Worm (Caenorhabditis elegans) whole organism, L4 larva: Measurements from ENCODE around the gene C18E9.7.
A peak's percentile ranks its signal among the peaks of the same experiment; 100 is the strongest.

ENCODE experiments used
- F37D6.2 ChIP-seq: sonication (generic microtip); optimal IDR thresholded peaks from 2 replicates; lab custom pipeline; 2016; ENCODE audit warnings: mild to moderate bottlenecking, missing genetic modification characterization, missing compliant biosample characterization
- F49E8.2 ChIP-seq: sonication (generic microtip); optimal IDR thresholded peaks from 2 replicates; lab custom pipeline; 2016; ENCODE audit warnings: missing compliant biosample characterization, mild to moderate bottlenecking, missing genetic modification characterization, borderline replicate concordance
- Y5F2A.4 ChIP-seq: fragments of 200-800 bp; sonication (Bioruptor generic); optimal IDR thresholded peaks from 2 replicates; lab custom pipeline; 2018; ENCODE audit warnings: mild to moderate bottlenecking, missing genetic modification characterization, missing compliant biosample characterization
- aly-2 ChIP-seq: sonication (generic microtip); optimal IDR thresholded peaks from 2 replicates; lab custom pipeline; 2018; ENCODE audit warnings: missing biosample characterization, missing genetic modification characterization
- ama-1 ChIP-seq: fragments of 150-350 bp; optimal IDR thresholded peaks from 2 replicates; lab custom pipeline; 2014; ENCODE audit warnings: inconsistent platforms, mixed read lengths
- attf-4 ChIP-seq: sonication (generic microtip); optimal IDR thresholded peaks from 3 replicates; lab custom pipeline; 2017; ENCODE audit warnings: missing biosample characterization, missing genetic modification characterization
- ceh-28 ChIP-seq: fragments of 150-350 bp; optimal IDR thresholded peaks from 2 replicates; lab custom pipeline; 2014; ENCODE audit warnings: missing biosample characterization, missing genetic modification reagents, missing genetic modification characterization
- ceh-82 ChIP-seq: sonication (generic microtip); optimal IDR thresholded peaks from 2 replicates; lab custom pipeline; 2017; ENCODE audit warnings: missing biosample characterization, missing genetic modification characterization
- cey-2 ChIP-seq: sonication (generic microtip); optimal IDR thresholded peaks from 3 replicates; lab custom pipeline; 2017; ENCODE audit warnings: missing genetic modification characterization, mild to moderate bottlenecking, missing compliant biosample characterization, antibody characterized with exemption, borderline replicate concordance; ENCODE audit not compliant: insufficient read depth
- daf-16 ChIP-seq, 3 experiments: sonication (generic microtip); optimal IDR thresholded peaks; 2 replicates each; lab custom pipeline; 2016 to 2017; ENCODE audit warnings: missing genetic modification characterization in 3 of 3, missing genetic modification reagents in 3 of 3, mild to moderate bottlenecking in 2 of 3, missing compliant biosample characterization in 2 of 3, missing biosample characterization in 1 of 3, moderate library complexity in 1 of 3
- dmd-6 ChIP-seq: fragments of 200-800 bp; sonication (Bioruptor generic); IDR thresholded peaks from 2 replicates; pipeline ENCODE4 v1.3.6; 2022; ENCODE audit warnings: missing genetic modification reagents, missing genetic modification characterization, missing compliant biosample characterization
- dmd-8 ChIP-seq: fragments of 200-800 bp; sonication (Bioruptor generic); IDR thresholded peaks from 2 replicates; pipeline ENCODE4 v1.3.6; 2022; ENCODE audit warnings: missing genetic modification characterization, missing compliant biosample characterization
- dpl-1 ChIP-seq: fragments of 150-350 bp; optimal IDR thresholded peaks from 2 replicates; lab custom pipeline; 2014; ENCODE audit warnings: missing biosample characterization, missing genetic modification reagents, missing genetic modification characterization
- duxl-1 ChIP-seq: sonication (generic microtip); optimal IDR thresholded peaks from 2 replicates; lab custom pipeline; 2016; ENCODE audit warnings: mild to moderate bottlenecking, missing genetic modification characterization, moderate library complexity, missing compliant biosample characterization; ENCODE audit not compliant: poor library complexity
- dve-1 ChIP-seq: sonication (generic microtip); optimal IDR thresholded peaks from 2 replicates; lab custom pipeline; 2017; ENCODE audit warnings: antibody characterized with exemption, mild to moderate bottlenecking, missing genetic modification characterization, missing compliant biosample characterization; ENCODE audit not compliant: insufficient read depth
- egl-43 ChIP-seq: fragments of 200-800 bp; sonication (Bioruptor generic); IDR thresholded peaks from 2 replicates; pipeline ENCODE4 v1.3.6; 2022; ENCODE audit warnings: missing genetic modification reagents, missing genetic modification characterization, missing compliant biosample characterization
- fos-1 ChIP-seq: fragments of 150-350 bp; optimal IDR thresholded peaks from 2 replicates; lab custom pipeline; 2014; ENCODE audit warnings: missing biosample characterization, missing genetic modification characterization
- hlh-11 ChIP-seq: fragments of 200-800 bp; sonication (Bioruptor generic); optimal IDR thresholded peaks from 2 replicates; lab custom pipeline; 2018; ENCODE audit warnings: mild to moderate bottlenecking, missing genetic modification characterization, missing compliant biosample characterization
- hlh-30 ChIP-seq: sonication (generic microtip); optimal IDR thresholded peaks from 2 replicates; lab custom pipeline; 2017; ENCODE audit warnings: antibody characterized with exemption, mild to moderate bottlenecking, missing genetic modification characterization, missing compliant biosample characterization; ENCODE audit not compliant: insufficient read depth
- lin-13 ChIP-seq: fragments of 150-350 bp; optimal IDR thresholded peaks from 2 replicates; lab custom pipeline; 2014; ENCODE audit warnings: missing biosample characterization, missing genetic modification reagents, missing genetic modification characterization
- lin-39 ChIP-seq: fragments of 150-350 bp; optimal IDR thresholded peaks from 2 replicates; lab custom pipeline; 2014; ENCODE audit warnings: missing biosample characterization, missing genetic modification reagents, missing genetic modification characterization
- lir-3 ChIP-seq: sonication (generic microtip); optimal IDR thresholded peaks from 2 replicates; lab custom pipeline; 2016; ENCODE audit warnings: mild to moderate bottlenecking, missing genetic modification characterization, missing compliant biosample characterization
- lsy-2 ChIP-seq, 2 experiments: fragments of 150-350 bp in 1 of 2; sonication (generic microtip) in 1 of 2; optimal IDR thresholded peaks; 2 replicates each; lab custom pipeline; 2014 to 2017; ENCODE audit warnings: missing biosample characterization in 2 of 2, missing genetic modification characterization in 2 of 2
- madf-5 ChIP-seq, 2 experiments: fragments of 200-800 bp; sonication (Bioruptor generic); IDR thresholded peaks; 2 replicates each; pipeline ENCODE4 v1.3.6; 2022; ENCODE audit warnings: missing compliant biosample characterization in 2 of 2, missing genetic modification characterization in 2 of 2
- mdl-1 ChIP-seq, 2 experiments: fragments of 150-350 bp in 1 of 2; sonication (generic microtip) in 1 of 2; optimal IDR thresholded peaks; 2 replicates each; lab custom pipeline; 2014 to 2017; ENCODE audit warnings: missing biosample characterization in 2 of 2, missing genetic modification characterization in 2 of 2
- mdt-29 ChIP-seq: fragments of 200-800 bp; sonication (Bioruptor generic); IDR thresholded peaks from 2 replicates; pipeline ENCODE4 v1.3.6; 2022; ENCODE audit warnings: missing genetic modification reagents, missing genetic modification characterization, missing compliant biosample characterization
- mes-2 ChIP-seq: sonication (generic microtip); optimal IDR thresholded peaks from 2 replicates; lab custom pipeline; 2016; ENCODE audit warnings: missing genotype, mild to moderate bottlenecking, missing genetic modification characterization, missing compliant biosample characterization; ENCODE audit not compliant: poor library complexity, severe bottlenecking
- mxl-3 ChIP-seq: fragments of 200-800 bp; sonication (Bioruptor generic); optimal IDR thresholded peaks from 2 replicates; lab custom pipeline; 2018; ENCODE audit warnings: mild to moderate bottlenecking, missing genetic modification characterization, missing compliant biosample characterization
- nhr-11 ChIP-seq: fragments of 150-350 bp; optimal IDR thresholded peaks from 2 replicates; lab custom pipeline; 2014; ENCODE audit warnings: missing biosample characterization, missing genetic modification characterization
- nhr-28 ChIP-seq: fragments of 150-350 bp; optimal IDR thresholded peaks from 2 replicates; lab custom pipeline; 2014; ENCODE audit warnings: missing biosample characterization, missing genetic modification characterization
- nhr-42 ChIP-seq: fragments of 200-800 bp; sonication (Bioruptor generic); IDR thresholded peaks from 2 replicates; pipeline ENCODE4 v1.3.6; 2022; ENCODE audit warnings: missing genetic modification characterization, missing compliant biosample characterization
- nhr-6 ChIP-seq: fragments of 150-350 bp; optimal IDR thresholded peaks from 2 replicates; lab custom pipeline; 2014; ENCODE audit warnings: missing biosample characterization, missing genetic modification characterization
- pha-4 ChIP-seq, 2 experiments: fragments of 150-350 bp in 1 of 2; fragments of 200-800 bp in 1 of 2; sonication (Bioruptor generic) in 1 of 2; IDR thresholded peaks in 1 of 2; optimal IDR thresholded peaks in 1 of 2; 2 replicates each; pipeline versions ENCODE4 v1.3.6 to Lab custom; 2014 to 2022; ENCODE audit warnings: missing genetic modification characterization in 2 of 2, missing genetic modification reagents in 2 of 2, missing biosample characterization in 1 of 2, missing compliant biosample characterization in 1 of 2
- pqm-1 ChIP-seq: sonication (generic microtip); optimal IDR thresholded peaks from 2 replicates; lab custom pipeline; 2017; ENCODE audit warnings: missing biosample characterization, missing genetic modification characterization
- set-16 ChIP-seq: fragments of 200-800 bp; sonication (Bioruptor generic); IDR thresholded peaks from 2 replicates; pipeline ENCODE4 v1.3.6; 2022; ENCODE audit warnings: missing genetic modification reagents, missing genetic modification characterization, missing compliant biosample characterization
- spr-1 ChIP-seq: sonication (generic microtip); optimal IDR thresholded peaks from 2 replicates; lab custom pipeline; 2016; ENCODE audit warnings: mild to moderate bottlenecking, missing genetic modification characterization, missing compliant biosample characterization
- spr-3 ChIP-seq: fragments of 200-800 bp; sonication (Bioruptor generic); optimal IDR thresholded peaks from 2 replicates; lab custom pipeline; 2018; ENCODE audit warnings: mild to moderate bottlenecking, missing genetic modification characterization, missing compliant biosample characterization
- tra-1 ChIP-seq: fragments of 200-800 bp; sonication (Bioruptor generic); IDR thresholded peaks from 2 replicates; pipeline ENCODE4 v1.3.6; 2022; ENCODE audit warnings: missing genetic modification reagents, missing genetic modification characterization, missing compliant biosample characterization
- unc-130 ChIP-seq: sonication (generic microtip); optimal IDR thresholded peaks from 2 replicates; lab custom pipeline; 2016; ENCODE audit warnings: missing genetic modification reagents, missing genetic modification characterization, missing compliant biosample characterization
- zfp-2 ChIP-seq: sonication (generic microtip); optimal IDR thresholded peaks from 2 replicates; lab custom pipeline; 2016; ENCODE audit warnings: mild to moderate bottlenecking, missing genetic modification characterization, missing compliant biosample characterization
- zfp-3 ChIP-seq: fragments of 200-800 bp; sonication (Bioruptor generic); conservative IDR thresholded peaks from 2 replicates; pipeline ENCODE4 v1.3.6; 2022; ENCODE audit warnings: missing genetic modification reagents, missing genetic modification characterization, missing compliant biosample characterization
- zip-2 ChIP-seq: fragments of 150-350 bp; optimal IDR thresholded peaks from 2 replicates; lab custom pipeline; 2014; ENCODE audit warnings: missing biosample characterization, missing genetic modification characterization

C18E9.7 gene

ce11 chrII:8992780-8993179 lies 10.2 kb upstream of the C18E9.7 start, which contains the start of gene ooc-5:
Gene ooc-5 (plus strand): TSS chrII:8993160.
- TF ChIP-seq madf-5 (GFP tag; IDR thresholded peaks at IDR 0.05; lab: Robert Waterston, UW) = no peak
- TF ChIP-seq dmd-8 (GFP tag; lab: Robert Waterston, UW) = no peak
- peak; percentile 8 for TF ChIP-seq mes-2 (tag; lab: Kevin White, UChicago)
- TF ChIP-seq nhr-42 (GFP tag; lab: Robert Waterston, UW) = no peak
- TF ChIP-seq lsy-2 (tag; optimal IDR thresholded peaks at IDR 0.05; lab: Kevin White, UChicago) = peak in 1 of 2 experiments; percentile 96
- TF ChIP-seq, all 104 proteins: peak for 2

ce11 chrII:8991602-8992001 lies 9.0 kb upstream of the C18E9.7 start:
- TF ChIP-seq F37D6.2 (tag; lab: Kevin White, UChicago) = no peak
- TF ChIP-seq spr-1 (tag; lab: Kevin White, UChicago) = no peak
- TF ChIP-seq cey-2 (tag; lab: Kevin White, UChicago) = no peak
- peak; percentile 15 for TF ChIP-seq hlh-30
- no peak for TF ChIP-seq aly-2 (tag; lab: Kevin White, UChicago)
- TF ChIP-seq spr-3 = no peak
- TF ChIP-seq pha-4 (GFP tag; IDR thresholded peaks at IDR 0.05; lab: Robert Waterston, UW) = no peak
- no peak for TF ChIP-seq pha-4 (tag; optimal IDR thresholded peaks at IDR 0.05; lab: Kevin White, UChicago)
- no peak for TF ChIP-seq lin-13
- no peak for TF ChIP-seq daf-16 (GFP tag; optimal IDR thresholded peaks at IDR 0.05; lab: Kevin White, UChicago)
- TF ChIP-seq daf-16 (tag; optimal IDR thresholded peaks at IDR 0.05; lab: Kevin White, UChicago) = peak; percentile 54
- TF ChIP-seq egl-43 (GFP tag; lab: Robert Waterston, UW) = no peak
- peak in 1 of 2 experiments; percentile 18 for TF ChIP-seq mdl-1 (tag; optimal IDR thresholded peaks at IDR 0.05; lab: Kevin White, UChicago)
- peak; percentile 60 for TF ChIP-seq hlh-11 (tag; lab: Kevin White, UChicago)
- TF ChIP-seq mdt-29 (GFP tag; lab: Robert Waterston, UW) = no peak
- no peak for TF ChIP-seq set-16
- no peak for TF ChIP-seq ceh-82 (tag; lab: Kevin White, UChicago)
- no peak for TF ChIP-seq nhr-6 (tag; lab: Kevin White, UChicago)
- TF ChIP-seq nhr-11 (tag; lab: Kevin White, UChicago) = no peak
- no peak for TF ChIP-seq lin-39 (tag; lab: Kevin White, UChicago)
- TF ChIP-seq dpl-1 (GFP tag; lab: Kevin White, UChicago) = no peak
- TF ChIP-seq fos-1 = no peak
- no peak for TF ChIP-seq lir-3 (tag; lab: Kevin White, UChicago)
- TF ChIP-seq dmd-6 (GFP tag; lab: Robert Waterston, UW) = peak; percentile 42; the same call in 1 of the 2 replicates
- no peak for TF ChIP-seq F49E8.2
- TF ChIP-seq tra-1 = no peak
- TF ChIP-seq zfp-2 (tag; lab: Kevin White, UChicago) = no peak
- no peak for TF ChIP-seq attf-4 (tag; lab: Kevin White, UChicago)
- TF ChIP-seq dve-1 = peak; percentile 46
- TF ChIP-seq zip-2 (tag; lab: Kevin White, UChicago) = no peak
- TF ChIP-seq dmd-8 (GFP tag; lab: Robert Waterston, UW) = no peak
- no peak for TF ChIP-seq duxl-1 (tag; lab: Kevin White, UChicago)
- no peak for TF ChIP-seq Y5F2A.4
- no peak for TF ChIP-seq unc-130 (GFP tag; lab: Kevin White, UChicago)
- TF ChIP-seq ceh-28 (tag; lab: Kevin White, UChicago) = no peak
- TF ChIP-seq nhr-28 = peak; percentile 72
- no peak for TF ChIP-seq mxl-3 (GFP tag; lab: Kevin White, UChicago)
- TF ChIP-seq pqm-1 (tag; lab: Kevin White, UChicago) = peak; percentile 71
- TF ChIP-seq ama-1 (lab: Kevin White, UChicago) = no peak
- TF ChIP-seq zfp-3 (GFP tag; lab: Robert Waterston, UW) = no peak
